Worm (Caenorhabditis elegans) whole organism, mixed stage, embryonic: ENCODE results near the gene ceh-54.

Experiments
- bed-3 ChIP-seq: fragments of 200-800 bp; sonication (Bioruptor generic); optimal IDR thresholded peaks from 3 replicates; lab custom pipeline; 2018; ENCODE audit warnings: mild to moderate bottlenecking, missing genetic modification characterization, moderate library complexity, missing compliant biosample characterization
- ces-1 ChIP-seq: fragments of 150-350 bp; optimal IDR thresholded peaks from 2 replicates; lab custom pipeline; 2014; ENCODE audit warnings: missing biosample characterization, missing genetic modification reagents, missing genetic modification characterization
- cnd-1 ChIP-seq: fragments of 200-800 bp; sonication (Bioruptor generic); optimal IDR thresholded peaks from 2 replicates; lab custom pipeline; 2018; ENCODE audit warnings: mild to moderate bottlenecking, missing genetic modification characterization, missing compliant biosample characterization
- ham-2 ChIP-seq: fragments of 200-800 bp; sonication (Bioruptor generic); optimal IDR thresholded peaks from 2 replicates; lab custom pipeline; 2018; ENCODE audit warnings: mild to moderate bottlenecking, missing genetic modification characterization, missing compliant biosample characterization
- lin-13 ChIP-seq: fragments of 150-350 bp; optimal IDR thresholded peaks from 2 replicates; lab custom pipeline; 2014; ENCODE audit warnings: missing biosample characterization, missing genetic modification characterization
- lin-32 ChIP-seq: fragments of 200-800 bp; sonication (Bioruptor generic); optimal IDR thresholded peaks from 2 replicates; lab custom pipeline; 2018; ENCODE audit warnings: mild to moderate bottlenecking, missing genetic modification characterization, missing compliant biosample characterization
- mab-5 ChIP-seq: fragments of 150-350 bp; optimal IDR thresholded peaks from 2 replicates; lab custom pipeline; 2014; ENCODE audit warnings: missing biosample characterization, missing genetic modification characterization
- nhr-28 ChIP-seq: fragments of 150-350 bp; optimal IDR thresholded peaks from 2 replicates; lab custom pipeline; 2014; ENCODE audit warnings: missing biosample characterization, missing genetic modification characterization
- snpc-4 ChIP-seq: fragments of 150-350 bp; optimal IDR thresholded peaks from 2 replicates; lab custom pipeline; 2014; ENCODE audit warnings: missing biosample characterization, missing genetic modification characterization
- sptf-1 ChIP-seq: sonication (generic microtip); optimal IDR thresholded peaks from 2 replicates; lab custom pipeline; 2017; ENCODE audit warnings: mild to moderate bottlenecking, missing genetic modification characterization, moderate library complexity, missing compliant biosample characterization
- unc-39 ChIP-seq: fragments of 150-350 bp; optimal IDR thresholded peaks from 2 replicates; lab custom pipeline; 2014; ENCODE audit warnings: missing biosample characterization, missing genetic modification characterization
- ztf-11 ChIP-seq: fragments of 150-350 bp; optimal IDR thresholded peaks from 2 replicates; lab custom pipeline; 2014; ENCODE audit warnings: missing biosample characterization, missing genetic modification characterization

- TF ChIP-seq ces-1 (GFP tag; lab: Kevin White, UChicago) = peak; percentile 85
- no peak for TF ChIP-seq snpc-4 (tag; lab: Kevin White, UChicago)
- TF ChIP-seq unc-39 (tag; lab: Kevin White, UChicago) = no peak
- TF ChIP-seq lin-32 (GFP tag; lab: Kevin White, UChicago) = no peak
- no peak for TF ChIP-seq lin-13 (tag; lab: Kevin White, UChicago)
- TF ChIP-seq sptf-1 (tag; lab: Kevin White, UChicago) = no peak
- TF ChIP-seq bed-3 (GFP tag; lab: Kevin White, UChicago) = no peak
- TF ChIP-seq cnd-1 = no peak
- no peak for TF ChIP-seq ham-2
- TF ChIP-seq ztf-11 (tag; lab: Kevin White, UChicago) = no peak
- TF ChIP-seq mab-5 (tag; lab: Kevin White, UChicago) = no peak
- no peak for TF ChIP-seq nhr-28 (tag; lab: Kevin White, UChicago)
Observed at ce11 chrX:6155436-6155835, 38.6 kb downstream of the ceh-54 start.
